Fruit fly (Drosophila melanogaster) whole organism, embryonic: ENCODE measurements around the gene CG1983.
A peak's percentile ranks its signal among the peaks of the same experiment; 100 is the strongest.

Experiments
- B-H1 ChIP-seq: fragments of 200-800 bp; sonication (Bioruptor generic); IDR thresholded peaks from 3 replicates; pipeline ENCODE4 v1.3.6; 2022; ENCODE audit warnings: missing biosample characterization, missing genetic modification characterization
- Bgb ChIP-seq: fragments of 200-800 bp; sonication (Bioruptor generic); IDR thresholded peaks from 2 replicates; pipeline ENCODE4 v1.3.6; 2022; ENCODE audit warnings: missing biosample characterization, missing genetic modification characterization; ENCODE audit not compliant: partially characterized antibody
- Bteb2 ChIP-seq: fragments of 200-800 bp; sonication (Bioruptor generic); optimal IDR thresholded peaks from 2 replicates; lab custom pipeline; 2016; ENCODE audit warnings: missing biosample characterization, missing genetic modification characterization
- CG10209 ChIP-seq: fragments of 200-800 bp; sonication (Bioruptor generic); optimal IDR thresholded peaks from 3 replicates; lab custom pipeline; 2017; ENCODE audit warnings: missing biosample characterization, mild to moderate bottlenecking, missing genetic modification characterization, missing genetic modification reagents
- CG10462 ChIP-seq: fragments of 200-800 bp; sonication (Bioruptor generic); optimal IDR thresholded peaks from 2 replicates; lab custom pipeline; 2016; ENCODE audit warnings: missing biosample characterization, missing genetic modification characterization
- CG10565 ChIP-seq: fragments of 200-800 bp; sonication (Bioruptor generic); optimal IDR thresholded peaks from 3 replicates; lab custom pipeline; 2016; ENCODE audit warnings: missing biosample characterization, mild to moderate bottlenecking, missing genetic modification characterization
- CG10959 ChIP-seq: fragments of 200-800 bp; sonication (Bioruptor generic); IDR thresholded peaks from 2 replicates; pipeline ENCODE4 v1.3.6; 2022; ENCODE audit warnings: missing biosample characterization, missing genetic modification characterization
- CG11085 ChIP-seq: fragments of 200-800 bp; sonication (Bioruptor generic); IDR thresholded peaks from 2 replicates; pipeline ENCODE4 v1.3.6; 2022; ENCODE audit warnings: missing biosample characterization, missing genetic modification characterization
- CG11398 ChIP-seq: fragments of 200-800 bp; sonication (Bioruptor generic); optimal IDR thresholded peaks from 2 replicates; lab custom pipeline; 2016; ENCODE audit warnings: missing biosample characterization, missing genetic modification characterization
- CG11560 ChIP-seq: fragments of 200-800 bp; sonication (Bioruptor generic); IDR thresholded peaks from 3 replicates; pipeline ENCODE4 v1.3.6; 2022; ENCODE audit warnings: missing biosample characterization, missing genetic modification characterization
- CG13424 ChIP-seq: fragments of 200-800 bp; sonication (Bioruptor generic); optimal IDR thresholded peaks from 2 replicates; lab custom pipeline; 2019; ENCODE audit warnings: missing biosample characterization, mild to moderate bottlenecking, missing genetic modification characterization, moderate library complexity
- CG14014 ChIP-seq: fragments of 200-800 bp; sonication (Bioruptor generic); IDR thresholded peaks from 2 replicates; pipeline ENCODE4 v1.3.6; 2022; ENCODE audit warnings: missing biosample characterization, missing genetic modification characterization
- CG15011 ChIP-seq: fragments of 200-800 bp; sonication (Bioruptor generic); optimal IDR thresholded peaks from 3 replicates; lab custom pipeline; 2018; ENCODE audit warnings: missing biosample characterization, mild to moderate bottlenecking, missing genetic modification characterization
- CG16813 ChIP-seq: fragments of 200-800 bp; sonication (Bioruptor generic); IDR thresholded peaks from 3 replicates; pipeline ENCODE4 v1.3.6; 2022; ENCODE audit warnings: missing biosample characterization, missing genetic modification characterization; ENCODE audit not compliant: partially characterized antibody
- CG18262 ChIP-seq: fragments of 200-800 bp; optimal IDR thresholded peaks from 3 replicates; lab custom pipeline; 2019; ENCODE audit warnings: missing biosample characterization, mild to moderate bottlenecking, missing genetic modification characterization, moderate library complexity
- CG2129 ChIP-seq: fragments of 200-800 bp; sonication (Bioruptor generic); IDR thresholded peaks from 2 replicates; pipeline ENCODE4 v1.3.6; 2022; ENCODE audit warnings: missing biosample characterization, missing genetic modification characterization; ENCODE audit not compliant: partially characterized antibody
- CG43689 ChIP-seq: fragments of 200-800 bp; sonication (Bioruptor generic); IDR thresholded peaks from 2 replicates; pipeline ENCODE4 v1.3.6; 2022; ENCODE audit warnings: missing biosample characterization, missing genetic modification characterization
- CG5953 ChIP-seq: fragments of 200-800 bp; sonication (Bioruptor generic); IDR thresholded peaks from 2 replicates; pipeline ENCODE4 v1.3.6; 2022; ENCODE audit warnings: missing biosample characterization, missing genetic modification characterization
- CG7928 ChIP-seq: fragments of 200-800 bp; sonication (Bioruptor generic); optimal IDR thresholded peaks from 2 replicates; lab custom pipeline; 2017; ENCODE audit warnings: missing biosample characterization, mild to moderate bottlenecking, missing genetic modification characterization
- CG8290 ChIP-seq, 3 experiments: fragments of 200-800 bp; sonication (Bioruptor generic); optimal IDR thresholded peaks; 2 replicates each; lab custom pipeline; 2016 to 2019; ENCODE audit warnings: missing biosample characterization in 3 of 3, missing genetic modification characterization in 3 of 3, mild to moderate bottlenecking in 2 of 3, moderate library complexity in 1 of 3
- CkIIα-i1 ChIP-seq: fragments of 200-800 bp; sonication (Bioruptor generic); IDR thresholded peaks from 2 replicates; pipeline ENCODE4 v1.3.6; 2022; ENCODE audit warnings: missing biosample characterization, missing genetic modification characterization
- CoRest ChIP-seq: fragments of 200-800 bp; sonication (Bioruptor generic); optimal IDR thresholded peaks from 3 replicates; lab custom pipeline; 2018; ENCODE audit warnings: missing biosample characterization, mild to moderate bottlenecking, missing genetic modification characterization, moderate library complexity
- GATAe ChIP-seq: fragments of 200-800 bp; sonication (Bioruptor generic); conservative IDR thresholded peaks from 2 replicates; pipeline ENCODE4 v1.3.6; 2022; ENCODE audit warnings: missing biosample characterization, missing genetic modification characterization
- HHEX ChIP-seq: fragments of 200-800 bp; sonication (Bioruptor generic); optimal IDR thresholded peaks from 3 replicates; lab custom pipeline; 2017; ENCODE audit warnings: missing biosample characterization, mild to moderate bottlenecking, missing genetic modification characterization, missing genetic modification reagents
- HLHmδ ChIP-seq: fragments of 200-800 bp; sonication (Bioruptor generic); optimal IDR thresholded peaks from 2 replicates; lab custom pipeline; 2018; ENCODE audit warnings: missing biosample characterization, mild to moderate bottlenecking, missing genetic modification characterization, moderate library complexity
- Kr ChIP-seq: fragments of 200-800 bp; sonication (Bioruptor generic); optimal IDR thresholded peaks from 2 replicates; lab custom pipeline; 2017; ENCODE audit warnings: missing biosample characterization, mild to moderate bottlenecking, missing genetic modification characterization
- Myb ChIP-seq: fragments of 200-800 bp; sonication (Bioruptor generic); optimal IDR thresholded peaks from 2 replicates; lab custom pipeline; 2016; ENCODE audit warnings: missing biosample characterization, missing genetic modification characterization
- Nf-YC ChIP-seq: fragments of 200-800 bp; optimal IDR thresholded peaks from 3 replicates; lab custom pipeline; 2019; ENCODE audit warnings: missing biosample characterization, mild to moderate bottlenecking, missing genetic modification characterization, moderate library complexity
- NfI ChIP-seq: fragments of 200-800 bp; sonication (Bioruptor generic); optimal IDR thresholded peaks from 3 replicates; lab custom pipeline; 2018; ENCODE audit warnings: missing biosample characterization, mild to moderate bottlenecking, missing genetic modification characterization, moderate library complexity
- Rx ChIP-seq: fragments of 200-800 bp; sonication (Bioruptor generic); IDR thresholded peaks from 2 replicates; pipeline ENCODE4 v1.3.6; 2022; ENCODE audit warnings: missing biosample characterization, missing genetic modification characterization
- cad ChIP-seq: fragments of >200 bp; optimal IDR thresholded peaks from 2 replicates; lab custom pipeline; 2017; ENCODE audit warnings: missing biosample characterization, missing genetic modification characterization
- da ChIP-seq: fragments of 200-800 bp; sonication (Bioruptor generic); optimal IDR thresholded peaks from 2 replicates; lab custom pipeline; 2016; ENCODE audit warnings: missing biosample characterization, missing genetic modification characterization
- disco-r ChIP-seq: fragments of 200-800 bp; sonication (Bioruptor generic); optimal IDR thresholded peaks from 2 replicates; lab custom pipeline; 2016; ENCODE audit warnings: missing biosample characterization, missing genetic modification characterization
- dm ChIP-seq: fragments of 200-800 bp; sonication (Bioruptor generic); optimal IDR thresholded peaks from 3 replicates; lab custom pipeline; 2016; ENCODE audit warnings: missing biosample characterization, missing genetic modification characterization
- eve ChIP-seq, 2 experiments: fragments of >200 bp; optimal IDR thresholded peaks; 2 replicates each; lab custom pipeline; 2017; ENCODE audit warnings: missing biosample characterization in 2 of 2, missing genetic modification characterization in 2 of 2
- ftz-f1 ChIP-seq: fragments of 200-800 bp; sonication (Bioruptor generic); optimal IDR thresholded peaks from 2 replicates; lab custom pipeline; 2016; ENCODE audit warnings: missing biosample characterization, missing genetic modification characterization
- gt ChIP-seq: fragments of 200-800 bp; sonication (Bioruptor generic); IDR thresholded peaks from 2 replicates; pipeline ENCODE4 v1.3.6; 2022; ENCODE audit warnings: missing biosample characterization, missing genetic modification characterization
- h ChIP-seq: fragments of >200 bp; optimal IDR thresholded peaks from 2 replicates; lab custom pipeline; 2017
- hth ChIP-seq: fragments of >200 bp; optimal IDR thresholded peaks from 2 replicates; lab custom pipeline; 2017; ENCODE audit warnings: inconsistent platforms
- inv ChIP-seq: fragments of 200-800 bp; sonication (Bioruptor generic); IDR thresholded peaks from 2 replicates; pipeline ENCODE4 v1.3.6; 2022; ENCODE audit warnings: missing biosample characterization, missing genetic modification characterization; ENCODE audit not compliant: partially characterized antibody
- kay ChIP-seq: fragments of 200-800 bp; sonication (Bioruptor generic); optimal IDR thresholded peaks from 2 replicates; lab custom pipeline; 2016; ENCODE audit warnings: missing biosample characterization, missing genetic modification characterization
- lbe ChIP-seq: fragments of 200-800 bp; sonication (Bioruptor generic); optimal IDR thresholded peaks from 2 replicates; lab custom pipeline; 2016; ENCODE audit warnings: missing biosample characterization, mild to moderate bottlenecking, missing genetic modification characterization
- mirr ChIP-seq: fragments of 200-800 bp; sonication (Bioruptor generic); optimal IDR thresholded peaks from 3 replicates; lab custom pipeline; 2018; ENCODE audit warnings: missing biosample characterization, mild to moderate bottlenecking, missing genetic modification characterization
- odd ChIP-seq: fragments of 200-800 bp; sonication (Bioruptor generic); optimal IDR thresholded peaks from 2 replicates; lab custom pipeline; 2017; ENCODE audit warnings: missing biosample characterization, mild to moderate bottlenecking, missing genetic modification characterization
- pb ChIP-seq: fragments of 200-800 bp; sonication (Bioruptor generic); optimal IDR thresholded peaks from 3 replicates; lab custom pipeline; 2016; ENCODE audit warnings: missing biosample characterization, missing genetic modification characterization
- shn ChIP-seq: fragments of 200-800 bp; sonication (Bioruptor generic); optimal IDR thresholded peaks from 3 replicates; lab custom pipeline; 2016; ENCODE audit warnings: missing biosample characterization, missing genetic modification characterization
- sr ChIP-seq: fragments of 200-800 bp; sonication (Bioruptor generic); IDR thresholded peaks from 3 replicates; pipeline ENCODE4 v1.3.6; 2022; ENCODE audit warnings: missing biosample characterization, missing genetic modification characterization
- stc ChIP-seq: fragments of 200-800 bp; sonication (Bioruptor generic); IDR thresholded peaks from 2 replicates; pipeline ENCODE4 v1.3.6; 2022; ENCODE audit warnings: missing biosample characterization, missing genetic modification characterization
- vvl ChIP-seq: fragments of 200-800 bp; sonication (Bioruptor generic); IDR thresholded peaks from 2 replicates; pipeline ENCODE4 v1.3.6; 2022; ENCODE audit warnings: missing biosample characterization, missing genetic modification characterization
- wek ChIP-seq: fragments of 200-800 bp; sonication (Bioruptor generic); optimal IDR thresholded peaks from 3 replicates; lab custom pipeline; 2018; ENCODE audit warnings: missing biosample characterization, mild to moderate bottlenecking, missing genetic modification characterization, moderate library complexity
- wor ChIP-seq: fragments of 200-800 bp; sonication (Bioruptor generic); IDR thresholded peaks from 2 replicates; pipeline ENCODE4 v1.3.6; 2022; ENCODE audit warnings: missing biosample characterization, missing genetic modification characterization

CG1983 gene

dm6 chr3R:30189836-30190235 lies 12.3 kb upstream of the CG1983 start:
- TF ChIP-seq h (no peak), Rx (GFP tag; lab: Robert Waterston, UW) (peak; percentile 73), CG14014 (GFP tag; lab: Robert Waterston, UW) (peak; percentile 79), CoRest (tag; lab: Kevin White, UChicago) (peak; percentile 70), stc (GFP tag; lab: Robert Waterston, UW) (peak; percentile 67), Kr (no peak), HLHmδ (GFP tag; lab: Kevin White, UChicago) (no peak), CG13424 (peak; percentile 76), kay (GFP tag; lab: Kevin White, UChicago) (no peak), mirr (no peak), Bteb2 (GFP tag; lab: Kevin White, UChicago) (peak; percentile 4), ftz-f1 (GFP tag; lab: Kevin White, UChicago) (no peak), hth (lab: Kevin White, UChicago) (no peak), lbe (GFP tag; lab: Kevin White, UChicago) (no peak), vvl (peak; percentile 89), CG11398 (no peak), HHEX (peak; percentile 70), B-H1 (GFP tag; lab: Robert Waterston, UW) (peak; percentile 67), sr (GFP tag; lab: Robert Waterston, UW) (peak; percentile 57; the same call in 1 of the 3 replicates), NfI (GFP tag; lab: Kevin White, UChicago) (peak; percentile 73), GATAe (0 out of 2 replicates have a peak, but pooled peaks have one; percentile 9), CG10959 (GFP tag; lab: Robert Waterston, UW) (0 out of 2 replicates have a peak, but pooled peaks have one; percentile 37), CG11560 (tag; lab: Robert Waterston, UW) (peak; percentile 61; the same call in 1 of the 3 replicates), CG10565 (no peak), Bgb (GFP tag; lab: Robert Waterston, UW) (no peak), da (no peak), CG15011 (GFP tag; lab: Kevin White, UChicago) (peak; percentile 18), CG2129 (no peak), CG43689 (GFP tag; lab: Robert Waterston, UW) (peak; percentile 58), pb (GFP tag; lab: Kevin White, UChicago) (no peak), cad (GFP tag; lab: Kevin White, UChicago) (no peak), CG10462 (peak; percentile 16), odd (peak; percentile 60), eve (GFP tag; optimal IDR thresholded peaks at IDR 0.05; lab: Kevin White, UChicago) (no peak), CG10209 (GFP tag; lab: Kevin White, UChicago) (peak; percentile 64), CG18262 (tag; lab: Kevin White, UChicago) (peak; percentile 73), Nf-YC (tag; lab: Kevin White, UChicago) (peak; percentile 52), CG11085 (GFP tag; lab: Robert Waterston, UW) (peak; percentile 36; the same call in 1 of the 2 replicates), Myb (GFP tag; lab: Kevin White, UChicago) (no peak), wek (peak; percentile 28), CG8290 (GFP tag; optimal IDR thresholded peaks at IDR 0.05; lab: Kevin White, UChicago) (no peak), CG8290 (tag; optimal IDR thresholded peaks at IDR 0.05; lab: Kevin White, UChicago) (peak in 1 of 2 experiments; percentile 82), shn (GFP tag; lab: Kevin White, UChicago) (peak; percentile 5), CG7928 (no peak), dm (no peak), gt (GFP tag; lab: Robert Waterston, UW) (peak; percentile 42; the same call in 1 of the 2 replicates), CG16813 (GFP tag; lab: Robert Waterston, UW) (no peak), disco-r (GFP tag; lab: Kevin White, UChicago) (no peak), CG5953 (GFP tag; lab: Robert Waterston, UW) (peak; percentile 67; the same call in 1 of the 2 replicates), wor (peak; percentile 64; the same call in 1 of the 2 replicates), inv (GFP tag; lab: Robert Waterston, UW) (no peak), CkIIα-i1 (GFP tag; lab: Robert Waterston, UW) (0 out of 2 replicates have a peak, but pooled peaks have one; percentile 13)
